Worm (Caenorhabditis elegans) whole organism, mixed stage, embryonic: ENCODE results near the gene famp-1.
A peak's percentile ranks its signal among the peaks of the same experiment; 100 is the strongest.

Experiments
- M03D4.4 ChIP-seq: sonication (generic microtip); optimal IDR thresholded peaks from 2 replicates; lab custom pipeline; 2017; ENCODE audit warnings: mild to moderate bottlenecking, missing genetic modification characterization, missing compliant biosample characterization
- bed-3 ChIP-seq: fragments of 200-800 bp; sonication (Bioruptor generic); optimal IDR thresholded peaks from 3 replicates; lab custom pipeline; 2018; ENCODE audit warnings: mild to moderate bottlenecking, missing genetic modification characterization, moderate library complexity, missing compliant biosample characterization
- blmp-1 ChIP-seq: fragments of 150-350 bp; optimal IDR thresholded peaks from 2 replicates; lab custom pipeline; 2014; ENCODE audit warnings: missing biosample characterization, missing genetic modification characterization
- ceh-39 ChIP-seq: fragments of 150-350 bp; optimal IDR thresholded peaks from 2 replicates; lab custom pipeline; 2014; ENCODE audit warnings: missing biosample characterization, missing genetic modification characterization
- ceh-43 ChIP-seq: fragments of 200-800 bp; sonication (Bioruptor generic); optimal IDR thresholded peaks from 2 replicates; lab custom pipeline; 2018; ENCODE audit warnings: mild to moderate bottlenecking, missing genetic modification characterization, moderate library complexity, missing compliant biosample characterization
- ceh-83 ChIP-seq: fragments of 200-800 bp; sonication (Bioruptor generic); optimal IDR thresholded peaks from 2 replicates; lab custom pipeline; 2018; ENCODE audit warnings: mild to moderate bottlenecking, missing genetic modification characterization, missing compliant biosample characterization
- ces-1 ChIP-seq: fragments of 150-350 bp; optimal IDR thresholded peaks from 2 replicates; lab custom pipeline; 2014; ENCODE audit warnings: missing biosample characterization, missing genetic modification reagents, missing genetic modification characterization
- elt-1 ChIP-seq: sonication (generic microtip); optimal IDR thresholded peaks from 2 replicates; lab custom pipeline; 2017; ENCODE audit warnings: missing genetic modification characterization, mild to moderate bottlenecking, missing compliant biosample characterization, antibody characterized with exemption, moderate library complexity, borderline replicate concordance; ENCODE audit not compliant: insufficient read depth
- elt-3 ChIP-seq: fragments of 150-350 bp; optimal IDR thresholded peaks from 2 replicates; lab custom pipeline; 2014; ENCODE audit warnings: missing biosample characterization, missing genetic modification characterization
- flh-1 ChIP-seq: fragments of 200-800 bp; sonication (Bioruptor generic); optimal IDR thresholded peaks from 2 replicates; lab custom pipeline; 2018; ENCODE audit warnings: mild to moderate bottlenecking, missing genetic modification characterization, moderate library complexity, missing compliant biosample characterization
- ham-2 ChIP-seq: fragments of 200-800 bp; sonication (Bioruptor generic); optimal IDR thresholded peaks from 2 replicates; lab custom pipeline; 2018; ENCODE audit warnings: mild to moderate bottlenecking, missing genetic modification characterization, missing compliant biosample characterization
- hlh-1 ChIP-seq: fragments of 150-350 bp; optimal IDR thresholded peaks from 2 replicates; lab custom pipeline; 2014; ENCODE audit warnings: missing biosample characterization, missing genetic modification reagents, missing genetic modification characterization
- lin-13 ChIP-seq: fragments of 150-350 bp; optimal IDR thresholded peaks from 2 replicates; lab custom pipeline; 2014; ENCODE audit warnings: missing biosample characterization, missing genetic modification characterization
- lin-32 ChIP-seq: fragments of 200-800 bp; sonication (Bioruptor generic); optimal IDR thresholded peaks from 2 replicates; lab custom pipeline; 2018; ENCODE audit warnings: mild to moderate bottlenecking, missing genetic modification characterization, missing compliant biosample characterization
- lsy-2 ChIP-seq: fragments of 150-350 bp; optimal IDR thresholded peaks from 2 replicates; lab custom pipeline; 2014; ENCODE audit warnings: missing biosample characterization, missing genetic modification characterization
- mep-1 ChIP-seq: fragments of 150-350 bp; optimal IDR thresholded peaks from 2 replicates; lab custom pipeline; 2017; ENCODE audit warnings: missing biosample characterization, missing genetic modification reagents, missing genetic modification characterization, inconsistent platforms
- mls-2 ChIP-seq: sonication (generic microtip); optimal IDR thresholded peaks from 2 replicates; lab custom pipeline; 2016; ENCODE audit warnings: mild to moderate bottlenecking, missing genetic modification characterization, moderate library complexity, missing compliant biosample characterization
- nhr-12 ChIP-seq: fragments of 150-350 bp; optimal IDR thresholded peaks from 2 replicates; lab custom pipeline; 2014; ENCODE audit warnings: missing biosample characterization, missing genetic modification characterization
- nhr-2 ChIP-seq: fragments of 150-350 bp; optimal IDR thresholded peaks from 2 replicates; lab custom pipeline; 2014; ENCODE audit warnings: missing biosample characterization, missing genetic modification characterization
- nhr-237 ChIP-seq: fragments of 150-350 bp; optimal IDR thresholded peaks from 2 replicates; lab custom pipeline; 2014; ENCODE audit warnings: missing biosample characterization, missing genetic modification characterization
- nhr-28 ChIP-seq: fragments of 150-350 bp; optimal IDR thresholded peaks from 2 replicates; lab custom pipeline; 2014; ENCODE audit warnings: missing biosample characterization, missing genetic modification characterization
- nhr-76 ChIP-seq: sonication (generic microtip); optimal IDR thresholded peaks from 2 replicates; lab custom pipeline; 2017; ENCODE audit warnings: missing biosample characterization, missing genetic modification characterization
- pha-4 ChIP-seq: fragments of 150-350 bp; optimal IDR thresholded peaks from 2 replicates; lab custom pipeline; 2018; ENCODE audit warnings: missing biosample characterization, missing genetic modification reagents, missing genetic modification characterization
- sem-2 ChIP-seq: fragments of 200-800 bp; sonication (Bioruptor generic); optimal IDR thresholded peaks from 2 replicates; lab custom pipeline; 2018; ENCODE audit warnings: mild to moderate bottlenecking, missing genetic modification characterization, missing compliant biosample characterization
- snpc-4 ChIP-seq: fragments of 150-350 bp; optimal IDR thresholded peaks from 2 replicates; lab custom pipeline; 2014; ENCODE audit warnings: missing biosample characterization, missing genetic modification characterization
- sptf-1 ChIP-seq: sonication (generic microtip); optimal IDR thresholded peaks from 2 replicates; lab custom pipeline; 2017; ENCODE audit warnings: mild to moderate bottlenecking, missing genetic modification characterization, moderate library complexity, missing compliant biosample characterization
- tbx-8 ChIP-seq: fragments of 200-800 bp; sonication (Bioruptor generic); optimal IDR thresholded peaks from 2 replicates; lab custom pipeline; 2018; ENCODE audit warnings: mild to moderate bottlenecking, missing genetic modification characterization, moderate library complexity, missing compliant biosample characterization
- unc-120 ChIP-seq: sonication (generic microtip); optimal IDR thresholded peaks from 2 replicates; lab custom pipeline; 2017; ENCODE audit warnings: missing genetic modification characterization, missing compliant biosample characterization; ENCODE audit not compliant: poor library complexity, severe bottlenecking
- unc-39 ChIP-seq: fragments of 150-350 bp; optimal IDR thresholded peaks from 2 replicates; lab custom pipeline; 2014; ENCODE audit warnings: missing biosample characterization, missing genetic modification characterization
- unc-62 ChIP-seq: fragments of 150-350 bp; optimal IDR thresholded peaks from 2 replicates; lab custom pipeline; 2014; ENCODE audit warnings: missing biosample characterization, missing genetic modification reagents, missing genetic modification characterization
- zip-8 ChIP-seq: fragments of 150-350 bp; optimal IDR thresholded peaks from 2 replicates; lab custom pipeline; 2014; ENCODE audit warnings: missing biosample characterization, missing genetic modification characterization
- ztf-11 ChIP-seq: fragments of 150-350 bp; optimal IDR thresholded peaks from 2 replicates; lab custom pipeline; 2014; ENCODE audit warnings: missing biosample characterization, missing genetic modification characterization

Gene famp-1

ce11 chrIV:2263564-2263963 is at the start of gene famp-1:
Gene famp-1, minus strand, starts transcription at chrIV:2263664.
- TF ChIP-seq nhr-237 (tag; lab: Kevin White, UChicago) (no peak), sptf-1 (tag; lab: Kevin White, UChicago) (no peak), zip-8 (tag; lab: Kevin White, UChicago) (no peak), flh-1 (GFP tag; lab: Kevin White, UChicago) (no peak), nhr-12 (no peak), ceh-83 (GFP tag; lab: Kevin White, UChicago) (no peak), hlh-1 (no peak), ceh-43 (no peak), tbx-8 (GFP tag; lab: Kevin White, UChicago) (no peak), unc-62 (GFP tag; lab: Kevin White, UChicago) (no peak), M03D4.4 (tag; lab: Kevin White, UChicago) (no peak), unc-120 (tag; lab: Kevin White, UChicago) (no peak), ceh-39 (tag; lab: Kevin White, UChicago) (no peak), nhr-76 (tag; lab: Kevin White, UChicago) (no peak), unc-39 (no peak), nhr-2 (tag; lab: Kevin White, UChicago) (no peak)
- TF ChIP-seq, all 35 proteins: peak for 0

- TF ChIP-seq ztf-11 (tag; lab: Kevin White, UChicago) (no peak), mls-2 (tag; lab: Kevin White, UChicago) (no peak), zip-8 (tag; lab: Kevin White, UChicago) (no peak), tbx-8 (GFP tag; lab: Kevin White, UChicago) (no peak), nhr-237 (tag; lab: Kevin White, UChicago) (no peak), ham-2 (no peak), ceh-43 (no peak), sem-2 (GFP tag; lab: Kevin White, UChicago) (no peak), unc-39 (no peak), lin-13 (no peak), bed-3 (GFP tag; lab: Kevin White, UChicago) (no peak), mep-1 (no peak), sptf-1 (tag; lab: Kevin White, UChicago) (no peak), nhr-76 (tag; lab: Kevin White, UChicago) (no peak), snpc-4 (tag; lab: Kevin White, UChicago) (no peak), elt-3 (no peak), nhr-12 (no peak), nhr-2 (tag; lab: Kevin White, UChicago) (no peak)
Measured at ce11 chrIV:2311554-2311953, 48.1 kb upstream of the famp-1 start.

- TF ChIP-seq zip-8 (tag; lab: Kevin White, UChicago): peak; percentile 3
- TF ChIP-seq nhr-12: no peak
- TF ChIP-seq unc-39: no peak
Measured at ce11 chrIV:2308203-2308602, 44.7 kb upstream of the famp-1 start.

DNA sequence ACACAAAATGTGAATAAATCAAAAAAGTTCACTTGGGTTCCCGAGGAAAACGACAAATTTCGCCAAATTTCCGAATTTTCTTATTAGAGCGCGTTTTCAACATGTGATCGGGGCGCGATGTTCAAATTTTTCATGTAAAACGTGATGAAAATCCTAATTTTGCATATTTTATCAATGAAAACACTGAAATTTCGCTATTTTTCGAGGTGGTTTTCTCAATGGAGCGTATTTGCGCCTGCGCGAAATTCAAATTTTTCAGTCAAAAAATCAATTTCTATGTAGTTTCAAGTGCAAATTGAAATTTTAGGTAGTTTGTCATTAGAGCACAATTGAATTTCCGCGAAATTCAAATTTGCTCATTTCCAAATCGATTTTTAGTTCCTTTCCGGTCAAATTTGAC is 43.9 kb upstream of the famp-1 start:
- no peak for TF ChIP-seq lsy-2 (tag; lab: Kevin White, UChicago)
- TF ChIP-seq unc-39: no peak
- peak; percentile 21 for TF ChIP-seq sptf-1 (tag; lab: Kevin White, UChicago)

DNA sequence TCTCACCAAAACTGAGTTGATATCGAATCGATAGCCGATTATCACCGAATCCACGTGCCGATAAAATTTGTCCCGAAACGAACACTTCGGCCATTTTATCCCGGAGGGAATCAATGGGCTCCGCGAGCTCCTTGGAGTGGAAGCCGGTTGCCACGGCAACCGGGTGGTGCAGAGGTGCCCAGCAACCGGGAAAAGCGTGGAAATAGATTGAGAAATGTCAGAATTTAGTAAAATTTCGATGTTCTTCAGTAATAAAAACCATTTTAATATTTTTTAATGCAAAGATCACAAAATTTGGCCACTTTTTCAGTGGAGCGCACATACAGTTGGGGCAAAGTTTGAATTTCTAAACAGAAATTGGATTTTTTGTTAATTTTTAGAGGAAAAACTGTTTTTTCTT is 43.0 kb upstream of the famp-1 start, which contains the start of gene mksr-2:
Gene mksr-2, minus strand, starts transcription at position 101 of the 400 bp plus-strand sequence.
- TF ChIP-seq ces-1 (GFP tag; lab: Kevin White, UChicago) (no peak), sem-2 (GFP tag; lab: Kevin White, UChicago) (no peak), unc-120 (tag; lab: Kevin White, UChicago) (no peak), M03D4.4 (tag; lab: Kevin White, UChicago) (no peak), lin-32 (GFP tag; lab: Kevin White, UChicago) (no peak), elt-1 (tag; lab: Kevin White, UChicago) (no peak), mls-2 (tag; lab: Kevin White, UChicago) (no peak), nhr-28 (tag; lab: Kevin White, UChicago) (no peak), snpc-4 (tag; lab: Kevin White, UChicago) (no peak), zip-8 (tag; lab: Kevin White, UChicago) (no peak), blmp-1 (no peak), pha-4 (tag; lab: Kevin White, UChicago) (no peak), nhr-2 (tag; lab: Kevin White, UChicago) (no peak), nhr-76 (tag; lab: Kevin White, UChicago) (no peak)
